Worm (Caenorhabditis elegans) whole organism, young adult: ENCODE results near the gene C25H3.17.

Experiments
- F55B11.4 ChIP-seq: sonication (generic microtip); optimal IDR thresholded peaks from 2 replicates; lab custom pipeline; 2016; ENCODE audit warnings: missing compliant biosample characterization, missing genetic modification characterization, borderline replicate concordance; ENCODE audit not compliant: insufficient read depth
- ZK185.1 ChIP-seq: sonication (generic microtip); optimal IDR thresholded peaks from 2 replicates; lab custom pipeline; 2016; ENCODE audit warnings: mild to moderate bottlenecking, missing genetic modification characterization, missing compliant biosample characterization; ENCODE audit not compliant: poor library complexity, severe bottlenecking
- ets-4 ChIP-seq: fragments of 200-800 bp; sonication (Bioruptor generic); optimal IDR thresholded peaks from 2 replicates; lab custom pipeline; 2018; ENCODE audit warnings: mild to moderate bottlenecking, missing genetic modification characterization, missing compliant biosample characterization
- nhr-27 ChIP-seq: fragments of 200-800 bp; sonication (Bioruptor generic); optimal IDR thresholded peaks from 2 replicates; lab custom pipeline; 2018; ENCODE audit warnings: mild to moderate bottlenecking, missing genetic modification characterization, moderate library complexity, missing compliant biosample characterization
- pha-4 ChIP-seq: fragments of 150-350 bp; sonication (generic microtip); optimal IDR thresholded peaks from 2 replicates; lab custom pipeline; 2014; ENCODE audit warnings: missing biosample characterization, missing genetic modification reagents, missing genetic modification characterization
- unc-62 ChIP-seq: fragments of 150-350 bp; optimal IDR thresholded peaks from 2 replicates; lab custom pipeline; 2014; ENCODE audit warnings: missing biosample characterization, missing genetic modification reagents, missing genetic modification characterization

DNA sequence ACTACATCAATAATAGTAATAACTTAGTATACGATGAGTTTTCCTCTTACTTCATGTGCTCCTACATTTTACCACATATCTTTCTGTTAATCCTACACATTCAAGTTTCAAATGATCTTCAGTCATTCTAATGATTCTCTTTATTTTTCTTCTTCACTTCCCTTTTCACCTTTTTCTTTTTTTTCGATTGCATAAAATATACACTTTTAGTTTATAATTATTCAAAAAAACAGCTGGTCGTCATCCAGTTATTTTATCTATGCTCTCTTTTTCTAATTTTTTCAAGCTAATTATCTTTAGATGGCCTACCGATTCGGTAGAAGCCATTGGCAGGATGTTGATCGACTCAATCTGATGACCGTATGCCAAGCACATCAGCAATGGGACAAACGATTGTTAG, 15.3 kb downstream of the C25H3.17 start, which contains the start of gene F59E12.1:
- TF ChIP-seq F55B11.4 (tag; lab: Kevin White, UChicago) (no peak), ZK185.1 (tag; lab: Kevin White, UChicago) (no peak), nhr-27 (tag; lab: Kevin White, UChicago) (no peak), unc-62 (no peak), ets-4 (GFP tag; lab: Kevin White, UChicago) (no peak), pha-4 (tag; lab: Kevin White, UChicago) (no peak)
